Worm (Caenorhabditis elegans) whole organism, L1 larva: ENCODE results near the gene F15H10.5.

ENCODE experiments used
- C04F5.9 ChIP-seq: sonication (generic microtip); optimal IDR thresholded peaks from 2 replicates; lab custom pipeline; 2016; ENCODE audit warnings: missing genetic modification characterization, missing compliant biosample characterization
- C34B4.2 ChIP-seq: sonication (generic microtip); optimal IDR thresholded peaks from 2 replicates; lab custom pipeline; 2017; ENCODE audit warnings: mild to moderate bottlenecking, missing genetic modification characterization, missing compliant biosample characterization
- F16B12.6 ChIP-seq: fragments of 150-350 bp; optimal IDR thresholded peaks from 2 replicates; lab custom pipeline; 2014; ENCODE audit warnings: missing biosample characterization, missing genetic modification characterization
- aha-1 ChIP-seq: fragments of 150-350 bp; optimal IDR thresholded peaks from 2 replicates; lab custom pipeline; 2014; ENCODE audit warnings: missing biosample characterization, missing genetic modification characterization
- alr-1 ChIP-seq: fragments of 200-800 bp; sonication (Bioruptor generic); optimal IDR thresholded peaks from 2 replicates; lab custom pipeline; 2018; ENCODE audit warnings: borderline replicate concordance, mild to moderate bottlenecking, missing genetic modification characterization, missing compliant biosample characterization
- blmp-1 ChIP-seq: fragments of 150-350 bp; optimal IDR thresholded peaks from 2 replicates; lab custom pipeline; 2014; ENCODE audit warnings: missing biosample characterization, missing genetic modification characterization
- ceh-63 ChIP-seq: fragments of 200-800 bp; sonication (Bioruptor generic); optimal IDR thresholded peaks from 2 replicates; lab custom pipeline; 2018; ENCODE audit warnings: mild to moderate bottlenecking, missing genetic modification characterization, missing compliant biosample characterization
- ceh-8 ChIP-seq: fragments of 200-800 bp; sonication (Bioruptor generic); optimal IDR thresholded peaks from 2 replicates; lab custom pipeline; 2018; ENCODE audit warnings: mild to moderate bottlenecking, missing genetic modification characterization, moderate library complexity, missing compliant biosample characterization
- ceh-82 ChIP-seq, 3 experiments: fragments of 150-350 bp in 1 of 3; sonication (generic microtip) in 2 of 3; optimal IDR thresholded peaks; 2 replicates each; lab custom pipeline; 2014 to 2017; ENCODE audit warnings: missing biosample characterization in 3 of 3, missing genetic modification characterization in 3 of 3
- ceh-90 ChIP-seq: sonication (generic microtip); optimal IDR thresholded peaks from 2 replicates; lab custom pipeline; 2016; ENCODE audit warnings: missing genetic modification characterization, missing compliant biosample characterization
- ces-1 ChIP-seq: fragments of 150-350 bp; optimal IDR thresholded peaks from 2 replicates; lab custom pipeline; 2014; ENCODE audit warnings: missing biosample characterization, missing genetic modification reagents, missing genetic modification characterization
- dsc-1 ChIP-seq: sonication (generic microtip); optimal IDR thresholded peaks from 2 replicates; lab custom pipeline; 2016; ENCODE audit warnings: mild to moderate bottlenecking, missing genetic modification characterization, missing compliant biosample characterization
- efl-3 ChIP-seq: fragments of 200-800 bp; sonication (Bioruptor generic); optimal IDR thresholded peaks from 2 replicates; lab custom pipeline; 2018; ENCODE audit warnings: mild to moderate bottlenecking, missing genetic modification characterization, missing compliant biosample characterization
- egl-13 ChIP-seq: sonication (generic microtip); optimal IDR thresholded peaks from 2 replicates; lab custom pipeline; 2016; ENCODE audit warnings: missing genotype, missing genetic modification reagents, missing genetic modification characterization, missing compliant biosample characterization
- egl-27 ChIP-seq, 2 experiments: fragments of 150-350 bp in 1 of 2; sonication (generic microtip); optimal IDR thresholded peaks; 3 replicates each; lab custom pipeline; 2017 to 2018; ENCODE audit warnings: missing biosample characterization in 2 of 2, missing genetic modification characterization in 2 of 2, missing genetic modification reagents in 2 of 2
- elt-2 ChIP-seq: sonication (generic microtip); optimal IDR thresholded peaks from 2 replicates; lab custom pipeline; 2016; ENCODE audit warnings: missing genetic modification characterization, mild to moderate bottlenecking, inconsistent platforms, missing compliant biosample characterization, missing genetic modification reagents
- elt-3 ChIP-seq, 6 experiments: fragments of 150-350 bp in 1 of 6; sonication (generic microtip); optimal IDR thresholded peaks; 2 replicates each; lab custom pipeline; 2017 to 2018; ENCODE audit warnings: missing biosample characterization in 6 of 6, missing genetic modification characterization in 6 of 6, inconsistent platforms in 1 of 6
- fkh-10 ChIP-seq: sonication (generic microtip); optimal IDR thresholded peaks from 2 replicates; lab custom pipeline; 2017; ENCODE audit warnings: missing biosample characterization, missing genetic modification reagents, missing genetic modification characterization
- fkh-4 ChIP-seq: sonication (generic microtip); optimal IDR thresholded peaks from 2 replicates; lab custom pipeline; 2016; ENCODE audit warnings: missing compliant biosample characterization, missing genetic modification characterization, borderline replicate concordance
- hlh-17 ChIP-seq: fragments of 200-800 bp; sonication (Bioruptor generic); optimal IDR thresholded peaks from 2 replicates; lab custom pipeline; 2018; ENCODE audit warnings: missing genetic modification characterization, mild to moderate bottlenecking, missing compliant biosample characterization, moderate library complexity, borderline replicate concordance
- hlh-4 ChIP-seq: sonication (generic microtip); optimal IDR thresholded peaks from 2 replicates; lab custom pipeline; 2016; ENCODE audit warnings: mild to moderate bottlenecking, missing genetic modification characterization, missing compliant biosample characterization
- hpl-2 ChIP-seq: fragments of 150-350 bp; optimal IDR thresholded peaks from 2 replicates; lab custom pipeline; 2014; ENCODE audit warnings: missing biosample characterization, missing genetic modification reagents, missing genetic modification characterization
- lin-13 ChIP-seq: fragments of 150-350 bp; optimal IDR thresholded peaks from 2 replicates; lab custom pipeline; 2014; ENCODE audit warnings: missing biosample characterization, missing genetic modification reagents, missing genetic modification characterization
- lin-15B ChIP-seq: fragments of 150-350 bp; sonication (generic microtip); optimal IDR thresholded peaks from 3 replicates; lab custom pipeline; 2014; ENCODE audit warnings: missing biosample characterization, missing genetic modification characterization
- lin-35 ChIP-seq, 2 experiments: fragments of 150-350 bp; optimal IDR thresholded peaks; 2 replicates each; lab custom pipeline; 2014; ENCODE audit warnings: missing biosample characterization in 2 of 2, missing genetic modification characterization in 2 of 2, missing genetic modification reagents in 2 of 2
- lin-39 ChIP-seq: fragments of 150-350 bp; optimal IDR thresholded peaks from 2 replicates; lab custom pipeline; 2014; ENCODE audit warnings: missing biosample characterization, missing genetic modification reagents, missing genetic modification characterization
- lir-3 ChIP-seq: sonication (generic microtip); optimal IDR thresholded peaks from 2 replicates; lab custom pipeline; 2016; ENCODE audit warnings: mild to moderate bottlenecking, missing genetic modification characterization, moderate library complexity, missing compliant biosample characterization; ENCODE audit not compliant: poor library complexity
- lsy-2 ChIP-seq, 2 experiments: fragments of 150-350 bp; optimal IDR thresholded peaks; 2 replicates each; lab custom pipeline; 2014; ENCODE audit warnings: missing biosample characterization in 2 of 2, missing genetic modification characterization in 2 of 2
- mdl-1 ChIP-seq, 2 experiments: fragments of 150-350 bp; optimal IDR thresholded peaks; 2 replicates each; lab custom pipeline; 2014 to 2017; ENCODE audit warnings: missing biosample characterization in 2 of 2, missing genetic modification characterization in 2 of 2, inconsistent platforms in 1 of 2
- mep-1 ChIP-seq: fragments of 150-350 bp; optimal IDR thresholded peaks from 2 replicates; lab custom pipeline; 2014; ENCODE audit warnings: missing biosample characterization, missing genetic modification characterization
- nhr-11 ChIP-seq: fragments of 150-350 bp; optimal IDR thresholded peaks from 2 replicates; lab custom pipeline; 2014; ENCODE audit warnings: missing biosample characterization, missing genetic modification characterization
- nhr-19 ChIP-seq: fragments of 200-800 bp; sonication (Bioruptor generic); conservative IDR thresholded peaks from 2 replicates; pipeline ENCODE4 v1.3.6; 2022; ENCODE audit warnings: missing genetic modification characterization, missing compliant biosample characterization
- nhr-20 ChIP-seq: sonication (generic microtip); optimal IDR thresholded peaks from 2 replicates; lab custom pipeline; 2016; ENCODE audit warnings: mild to moderate bottlenecking, missing genetic modification characterization, missing compliant biosample characterization
- nhr-237 ChIP-seq: fragments of 150-350 bp; optimal IDR thresholded peaks from 2 replicates; lab custom pipeline; 2014; ENCODE audit warnings: missing biosample characterization, missing genetic modification characterization
- nhr-28 ChIP-seq: fragments of 150-350 bp; optimal IDR thresholded peaks from 2 replicates; lab custom pipeline; 2014; ENCODE audit warnings: missing biosample characterization, missing genetic modification characterization
- nhr-71 ChIP-seq: sonication (generic microtip); optimal IDR thresholded peaks from 2 replicates; lab custom pipeline; 2016; ENCODE audit warnings: mild to moderate bottlenecking, missing genetic modification characterization, moderate library complexity, missing compliant biosample characterization
- nhr-84 ChIP-seq: sonication (generic microtip); optimal IDR thresholded peaks from 2 replicates; lab custom pipeline; 2017; ENCODE audit warnings: missing biosample characterization, missing genetic modification characterization
- nhr-85 ChIP-seq: sonication (generic microtip); peaks from one replicate; lab custom pipeline; 2016; ENCODE audit warnings: missing genetic modification characterization, inconsistent platforms, missing compliant biosample characterization
- pag-3 ChIP-seq: sonication (generic microtip); optimal IDR thresholded peaks from 2 replicates; lab custom pipeline; 2017; ENCODE audit warnings: missing genetic modification characterization, mild to moderate bottlenecking, missing compliant biosample characterization, antibody characterized with exemption, borderline replicate concordance; ENCODE audit not compliant: insufficient read depth
- rnt-1 ChIP-seq: sonication (generic microtip); optimal IDR thresholded peaks from 2 replicates; lab custom pipeline; 2016; ENCODE audit warnings: mild to moderate bottlenecking, missing genetic modification characterization, moderate library complexity, missing compliant biosample characterization
- skn-1 ChIP-seq: fragments of 150-350 bp; optimal IDR thresholded peaks from 2 replicates; lab custom pipeline; 2014; ENCODE audit warnings: missing biosample characterization, missing genetic modification characterization
- snpc-4 ChIP-seq: fragments of 150-350 bp; optimal IDR thresholded peaks from 2 replicates; lab custom pipeline; 2014; ENCODE audit warnings: missing biosample characterization, missing genetic modification characterization
- snu-23 ChIP-seq: sonication (generic microtip); optimal IDR thresholded peaks from 2 replicates; lab custom pipeline; 2016; ENCODE audit warnings: missing genetic modification characterization, missing compliant biosample characterization
- tlp-1 ChIP-seq: fragments of 150-350 bp; optimal IDR thresholded peaks from 2 replicates; lab custom pipeline; 2014; ENCODE audit warnings: missing biosample characterization, missing genetic modification characterization
- unc-130 ChIP-seq: fragments of 150-350 bp; optimal IDR thresholded peaks from 2 replicates; lab custom pipeline; 2017; ENCODE audit warnings: missing biosample characterization, missing genetic modification characterization, inconsistent platforms
- unc-30 ChIP-seq: sonication (generic microtip); optimal IDR thresholded peaks from 2 replicates; lab custom pipeline; 2017; ENCODE audit warnings: missing biosample characterization, missing genetic modification characterization
- unc-62 ChIP-seq: fragments of 150-350 bp; optimal IDR thresholded peaks from 2 replicates; lab custom pipeline; 2014; ENCODE audit warnings: missing biosample characterization, missing genetic modification reagents, missing genetic modification characterization
- unc-98 ChIP-seq: fragments of 200-800 bp; sonication (Bioruptor generic); IDR thresholded peaks from 2 replicates; pipeline ENCODE4 v1.3.6; 2022; ENCODE audit warnings: missing genetic modification characterization, missing compliant biosample characterization
- vab-15 ChIP-seq: sonication (generic microtip); optimal IDR thresholded peaks from 2 replicates; lab custom pipeline; 2017; ENCODE audit warnings: missing genotype, mild to moderate bottlenecking, missing genetic modification characterization, missing compliant biosample characterization
- xbp-1 ChIP-seq: sonication (generic microtip); optimal IDR thresholded peaks from 2 replicates; lab custom pipeline; 2016; ENCODE audit warnings: missing genetic modification characterization, missing compliant biosample characterization
- zag-1 ChIP-seq: fragments of 150-350 bp; optimal IDR thresholded peaks from 2 replicates; lab custom pipeline; 2014; ENCODE audit warnings: missing biosample characterization, missing genetic modification characterization
- zip-4 ChIP-seq: fragments of 200-800 bp; sonication (Bioruptor generic); optimal IDR thresholded peaks from 2 replicates; lab custom pipeline; 2018; ENCODE audit warnings: mild to moderate bottlenecking, missing genetic modification characterization, moderate library complexity, missing compliant biosample characterization

Gene F15H10.5

ce11 chrV:10466607-10467092, 47.8 kb upstream of the F15H10.5 start:
- peak; percentile 99 for TF ChIP-seq nhr-85
- TF ChIP-seq egl-27 (tag; optimal IDR thresholded peaks at IDR 0.05; lab: Kevin White, UChicago), result peak; percentile 92 to 99
- peak; percentile 85 to 88 for TF ChIP-seq lin-35 (GFP tag; optimal IDR thresholded peaks at IDR 0.05; lab: Kevin White, UChicago)
- TF ChIP-seq blmp-1 (tag; lab: Kevin White, UChicago), result peak; percentile 94
- peak; percentile 85 to 93 for TF ChIP-seq lsy-2 (tag; optimal IDR thresholded peaks at IDR 0.05; lab: Kevin White, UChicago)
- peak; percentile 77 for TF ChIP-seq skn-1
- TF ChIP-seq nhr-237 (tag; lab: Kevin White, UChicago), result peak; percentile 96
- TF ChIP-seq fkh-4 (tag; lab: Kevin White, UChicago), result no peak
- TF ChIP-seq C04F5.9 (tag; lab: Kevin White, UChicago), result peak; percentile 50
- peak; percentile 93 for TF ChIP-seq zag-1 (tag; lab: Kevin White, UChicago)
- peak; percentile 86 for TF ChIP-seq xbp-1 (tag; lab: Kevin White, UChicago)
- no peak for TF ChIP-seq unc-62 (GFP tag; lab: Kevin White, UChicago)
- TF ChIP-seq ceh-90 (tag; lab: Kevin White, UChicago), result peak; percentile 9
- TF ChIP-seq fkh-10 (GFP tag; lab: Kevin White, UChicago), result peak; percentile 95
- no peak for TF ChIP-seq hlh-17 (GFP tag; lab: Kevin White, UChicago)
- TF ChIP-seq dsc-1 (tag; lab: Kevin White, UChicago), result peak; percentile 92
- peak; percentile 95 for TF ChIP-seq mep-1 (tag; lab: Kevin White, UChicago)
- peak; percentile 93 for TF ChIP-seq nhr-11 (tag; lab: Kevin White, UChicago)
- no peak for TF ChIP-seq nhr-84 (tag; lab: Kevin White, UChicago)
- TF ChIP-seq lin-13 (GFP tag; lab: Kevin White, UChicago), result peak; percentile 89
- TF ChIP-seq snu-23 (GFP tag; lab: Kevin White, UChicago), result peak; percentile 98
- TF ChIP-seq alr-1 (tag; lab: Kevin White, UChicago), result no peak
- TF ChIP-seq lin-39 (tag; lab: Kevin White, UChicago), result peak; percentile 55
- TF ChIP-seq vab-15 (tag; lab: Kevin White, UChicago), result peak; percentile 67
- peak; percentile 77 for TF ChIP-seq ceh-8
- no peak for TF ChIP-seq hlh-4
- TF ChIP-seq nhr-71, result peak; percentile 98
- no peak for TF ChIP-seq unc-30 (tag; lab: Kevin White, UChicago)
- peak; percentile 56 for TF ChIP-seq zip-4 (GFP tag; lab: Kevin White, UChicago)
- peak; percentile 26 for TF ChIP-seq ces-1 (GFP tag; lab: Kevin White, UChicago)
- TF ChIP-seq F16B12.6 (tag; lab: Kevin White, UChicago), result peak; percentile 24
- peak; percentile 89 for TF ChIP-seq rnt-1
- peak; percentile 100 for TF ChIP-seq aha-1
- TF ChIP-seq nhr-19 (GFP tag; lab: Robert Waterston, UW), result peak; percentile 93
- no peak for TF ChIP-seq tlp-1 (tag; lab: Kevin White, UChicago)
- no peak for TF ChIP-seq ceh-63 (GFP tag; lab: Kevin White, UChicago)
- peak; percentile 69 for TF ChIP-seq elt-2 (tag; lab: Kevin White, UChicago)
- no peak for TF ChIP-seq pag-3
- peak; percentile 60 for TF ChIP-seq snpc-4 (tag; lab: Kevin White, UChicago)
- peak; percentile 74 for TF ChIP-seq unc-130 (tag; lab: Kevin White, UChicago)
- no peak for TF ChIP-seq nhr-28 (tag; lab: Kevin White, UChicago)
- peak; percentile 44 for TF ChIP-seq hpl-2
- TF ChIP-seq ceh-82 (tag; optimal IDR thresholded peaks at IDR 0.05; lab: Kevin White, UChicago), result peak; percentile 93 to 95 (median 94)
- TF ChIP-seq C34B4.2 (tag; lab: Kevin White, UChicago), result no peak
- TF ChIP-seq unc-98, result no peak; the same call in 1 of the 2 replicates
- no peak for TF ChIP-seq efl-3 (GFP tag; lab: Kevin White, UChicago)
- TF ChIP-seq lir-3, result peak; percentile 75
- peak; percentile 90 to 99 for TF ChIP-seq mdl-1 (tag; optimal IDR thresholded peaks at IDR 0.05; lab: Kevin White, UChicago)
- peak; percentile 93 for TF ChIP-seq egl-13 (tag; lab: Kevin White, UChicago)
- peak; percentile 39 for TF ChIP-seq lin-15B (tag; lab: Kevin White, UChicago)
- peak; percentile 98 for TF ChIP-seq nhr-20
- TF ChIP-seq elt-3 (tag; optimal IDR thresholded peaks at IDR 0.05; lab: Kevin White, UChicago), result peak in 4 of 6 experiments; percentile 90 to 97 (median 93)
